Fruit fly (Drosophila melanogaster): ENCODE data around the gene Eip78C.

The Eip78C gene

DNA sequence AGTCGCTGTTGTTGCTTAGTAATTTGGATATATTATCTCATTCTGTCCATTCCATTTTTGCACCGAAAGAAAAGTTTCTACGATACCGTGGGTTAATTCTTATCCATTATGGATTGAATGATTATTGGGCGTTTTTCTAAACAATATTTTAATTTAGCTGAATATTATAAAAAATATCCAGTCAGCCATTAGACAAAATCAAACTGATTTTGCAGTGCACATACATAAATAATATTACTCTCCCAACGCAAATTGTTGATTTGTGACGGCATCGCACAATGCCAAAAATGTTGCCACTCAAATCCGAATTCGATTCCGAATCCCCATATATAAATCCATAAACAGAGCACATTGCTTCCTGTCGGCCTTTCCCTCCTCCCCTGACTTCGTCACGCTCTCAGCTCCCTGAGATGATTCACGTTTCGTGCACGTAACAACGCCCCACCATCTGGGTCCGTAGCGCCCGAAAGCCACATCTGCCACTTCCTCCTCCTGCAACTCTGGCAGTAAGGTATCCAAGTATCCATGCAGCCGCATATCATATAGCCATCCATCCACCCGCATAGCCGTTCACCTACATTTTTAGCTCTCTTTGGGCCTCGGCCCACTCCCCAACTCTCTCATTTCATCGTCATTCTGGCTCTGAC, 49.4 kb upstream of the Eip78C start (continued):
- peak; percentile 59 for TF ChIP-seq CG6765 (GFP tag; optimal IDR thresholded peaks at IDR 0.05)
- peak; percentile 85; the same call in 1 of the 2 replicates for TF ChIP-seq rib (GFP tag; IDR thresholded peaks at IDR 0.05)
- TF ChIP-seq ssp (GFP tag; IDR thresholded peaks at IDR 0.05), result 0 out of 2 replicates have a peak, but pooled peaks have one; percentile 17
- no peak for TF ChIP-seq pan (optimal IDR thresholded peaks at IDR 0.05)
- TF ChIP-seq pan (GFP tag; optimal IDR thresholded peaks at IDR 0.05 in 1 of 2, IDR thresholded peaks at IDR 0.05 in 1 of 2), result peak in 1 of 2 experiments; percentile 69
- TF ChIP-seq CG9932 (GFP tag; IDR thresholded peaks at IDR 0.05), result peak; percentile 88
- TF ChIP-seq Atf3 (GFP tag; optimal IDR thresholded peaks at IDR 0.05), result peak; percentile 53
- TF ChIP-seq HLH4C (GFP tag; IDR thresholded peaks at IDR 0.05; ENCODE audit: partially characterized antibody), result 0 out of 3 replicates have a peak, but pooled peaks have one; percentile 11
- peak; percentile 93 for TF ChIP-seq CG2120 (GFP tag; optimal IDR thresholded peaks at IDR 0.05)
- TF ChIP-seq HLH54F (GFP tag; optimal IDR thresholded peaks at IDR 0.05), result peak; percentile 51
- TF ChIP-seq E2f1 (GFP tag; IDR thresholded peaks at IDR 0.05), result peak; percentile 68
- TF ChIP-seq CG10654 (GFP tag; optimal IDR thresholded peaks at IDR 0.05), result peak; percentile 40
- peak; percentile 3 for TF ChIP-seq odd (GFP tag; optimal IDR thresholded peaks at IDR 0.05)
- TF ChIP-seq CG10543 (GFP tag; optimal IDR thresholded peaks at IDR 0.05), result no peak
- peak; percentile 67 for TF ChIP-seq Fer1 (GFP tag; optimal IDR thresholded peaks at IDR 0.05)
- TF ChIP-seq CG12299 (tag; optimal IDR thresholded peaks at IDR 0.05), result peak; percentile 16
- TF ChIP-seq fu2 (GFP tag; optimal IDR thresholded peaks at IDR 0.05), result peak; percentile 51
- TF ChIP-seq CG14050 (GFP tag; IDR thresholded peaks at IDR 0.05), result peak; percentile 53; the same call in 1 of the 3 replicates
- TF ChIP-seq CG3163 (GFP tag; optimal IDR thresholded peaks at IDR 0.05), result no peak
- TF ChIP-seq CG7745 (tag; optimal IDR thresholded peaks at IDR 0.05), result no peak
- TF ChIP-seq gro (GFP tag; optimal IDR thresholded peaks at IDR 0.05), result peak; percentile 30
- peak; percentile 4 for TF ChIP-seq Nf-YC (tag; optimal IDR thresholded peaks at IDR 0.05)
- TF ChIP-seq H2.0 (GFP tag; IDR thresholded peaks at IDR 0.05), result peak; percentile 64
- peak; percentile 5 for TF ChIP-seq pnt (GFP tag; optimal IDR thresholded peaks at IDR 0.05)
- TF ChIP-seq Pdp1 (GFP tag; optimal IDR thresholded peaks at IDR 0.05), result peak; percentile 63 to 66
- TF ChIP-seq org-1 (GFP tag; optimal IDR thresholded peaks at IDR 0.05), result peak; percentile 32
- no peak for TF ChIP-seq CG2129 (GFP tag; IDR thresholded peaks at IDR 0.05; ENCODE audit: partially characterized antibody)
- peak; percentile 93 for TF ChIP-seq CG32532 (GFP tag; IDR thresholded peaks at IDR 0.05)
- TF ChIP-seq az2 (GFP tag; optimal IDR thresholded peaks at IDR 0.05), result peak; percentile 47
- TF ChIP-seq ems (GFP tag; optimal IDR thresholded peaks at IDR 0.05), result peak; percentile 47
- peak; percentile 51; the same call in 2 of the 3 replicates for TF ChIP-seq CG7357 (GFP tag; IDR thresholded peaks at IDR 0.05)
- no peak for TF ChIP-seq nerfin-2 (GFP tag; IDR thresholded peaks at IDR 0.05; ENCODE audit: partially characterized antibody)
- no peak for TF ChIP-seq pzg (GFP tag; optimal IDR thresholded peaks at IDR 0.05)
- TF ChIP-seq CG18262 (tag; optimal IDR thresholded peaks at IDR 0.05), result no peak
- TF ChIP-seq Rfx (GFP tag; IDR thresholded peaks at IDR 0.05), result peak; percentile 93
- TF ChIP-seq Mad (GFP tag; optimal IDR thresholded peaks at IDR 0.05), result peak; percentile 48
- peak; percentile 36 for TF ChIP-seq CG2116 (GFP tag; optimal IDR thresholded peaks at IDR 0.05)
- 0 out of 2 replicates have a peak, but pooled peaks have one; percentile 35 for TF ChIP-seq ap (GFP tag; IDR thresholded peaks at IDR 0.05)
- peak; percentile 87 for TF ChIP-seq Hmr (GFP tag; optimal IDR thresholded peaks at IDR 0.05)
- peak; percentile 67 for TF ChIP-seq CG6689 (GFP tag; IDR thresholded peaks at IDR 0.05)
- peak; percentile 43 to 71 for TF ChIP-seq dpn (GFP tag; optimal IDR thresholded peaks at IDR 0.05)
- TF ChIP-seq Deaf1 (tag; optimal IDR thresholded peaks at IDR 0.05), result peak; percentile 34
- TF ChIP-seq toy (GFP tag; IDR thresholded peaks at IDR 0.05), result peak; percentile 74
- no peak for TF ChIP-seq chm (GFP tag; IDR thresholded peaks at IDR 0.05)
- no peak for TF ChIP-seq CG10431 (GFP tag; optimal IDR thresholded peaks at IDR 0.05)
- TF ChIP-seq CG30020 (tag; optimal IDR thresholded peaks at IDR 0.05), result no peak
- TF ChIP-seq CG13624 (GFP tag; optimal IDR thresholded peaks at IDR 0.05), result peak; percentile 66
- peak; percentile 68; the same call in 2 of the 3 replicates for TF ChIP-seq tgo (GFP tag; IDR thresholded peaks at IDR 0.05)
- TF ChIP-seq CG30403 (GFP tag; optimal IDR thresholded peaks at IDR 0.05), result peak; percentile 75
- TF ChIP-seq Nf-YA (GFP tag; IDR thresholded peaks at IDR 0.05), result peak; percentile 53

Data from whole organism, embryonic.